Worm (Caenorhabditis elegans) whole organism, L1 larva: ENCODE data around the gene B0281.1.

Source experiments
- ces-1 ChIP-seq: fragments of 150-350 bp; optimal IDR thresholded peaks from 2 replicates; lab custom pipeline; 2014; ENCODE audit warnings: missing biosample characterization, missing genetic modification reagents, missing genetic modification characterization
- egl-27 ChIP-seq, 2 experiments: fragments of 150-350 bp in 1 of 2; sonication (generic microtip); optimal IDR thresholded peaks; 3 replicates each; lab custom pipeline; 2017 to 2018; ENCODE audit warnings: missing biosample characterization in 2 of 2, missing genetic modification characterization in 2 of 2, missing genetic modification reagents in 2 of 2
- nhr-28 ChIP-seq: fragments of 150-350 bp; optimal IDR thresholded peaks from 2 replicates; lab custom pipeline; 2014; ENCODE audit warnings: missing biosample characterization, missing genetic modification characterization
- nhr-77 ChIP-seq: fragments of 150-350 bp; optimal IDR thresholded peaks from 2 replicates; lab custom pipeline; 2014; ENCODE audit warnings: missing biosample characterization, missing genetic modification characterization
- snpc-4 ChIP-seq: fragments of 150-350 bp; optimal IDR thresholded peaks from 2 replicates; lab custom pipeline; 2014; ENCODE audit warnings: missing biosample characterization, missing genetic modification characterization

DNA sequence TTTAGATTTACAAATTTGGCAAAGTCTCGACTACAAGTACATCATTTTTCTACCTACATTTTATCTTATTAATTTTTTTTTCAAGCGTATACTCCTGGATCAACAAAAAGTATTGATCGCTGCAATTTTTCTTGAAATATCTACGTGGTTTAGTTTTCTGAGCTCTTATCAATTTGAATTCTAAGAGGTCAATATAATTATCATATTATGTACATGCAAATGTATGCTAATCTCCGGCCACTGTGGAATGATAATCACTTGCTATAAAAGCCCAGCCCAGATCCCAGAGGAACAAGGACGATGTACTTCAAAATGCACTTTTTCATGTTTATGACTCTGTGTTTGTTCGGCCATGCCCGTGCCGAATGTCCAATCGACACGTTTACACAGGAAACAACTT is 43.9 kb downstream of the B0281.1 start, which contains the start of gene F43C11.1:
- TF ChIP-seq nhr-28 (tag; lab: Kevin White, UChicago) (no peak), ces-1 (GFP tag; lab: Kevin White, UChicago) (no peak), nhr-77 (tag; lab: Kevin White, UChicago) (no peak), snpc-4 (no peak), egl-27 (tag; optimal IDR thresholded peaks at IDR 0.05; lab: Kevin White, UChicago) (no peak)
